Worm (Caenorhabditis elegans) whole organism, L1 larva: ENCODE data around the gene arl-6.
A peak's percentile ranks its signal among the peaks of the same experiment; 100 is the strongest.

Experiments
- C16A3.4 ChIP-seq: fragments of 150-350 bp; optimal IDR thresholded peaks from 2 replicates; lab custom pipeline; 2014; ENCODE audit warnings: missing biosample characterization, missing genetic modification characterization
- blmp-1 ChIP-seq: fragments of 150-350 bp; optimal IDR thresholded peaks from 2 replicates; lab custom pipeline; 2014; ENCODE audit warnings: missing biosample characterization, missing genetic modification characterization
- ceh-63 ChIP-seq: fragments of 200-800 bp; sonication (Bioruptor generic); optimal IDR thresholded peaks from 2 replicates; lab custom pipeline; 2018; ENCODE audit warnings: mild to moderate bottlenecking, missing genetic modification characterization, missing compliant biosample characterization
- efl-1 ChIP-seq, 4 experiments: fragments of 150-350 bp; optimal IDR thresholded peaks in 3 of 4; peaks in 1 of 4; 1 replicate in 1 of 4; 2 replicates in 3 of 4; lab custom pipeline; 2014; ENCODE audit warnings: missing biosample characterization in 2 of 4, missing genetic modification characterization in 2 of 4, missing genetic modification reagents in 2 of 4
- elt-2 ChIP-seq: sonication (generic microtip); optimal IDR thresholded peaks from 2 replicates; lab custom pipeline; 2016; ENCODE audit warnings: missing genetic modification characterization, mild to moderate bottlenecking, inconsistent platforms, missing compliant biosample characterization, missing genetic modification reagents
- elt-3 ChIP-seq, 6 experiments: fragments of 150-350 bp in 1 of 6; sonication (generic microtip); optimal IDR thresholded peaks; 2 replicates each; lab custom pipeline; 2017 to 2018; ENCODE audit warnings: missing biosample characterization in 6 of 6, missing genetic modification characterization in 6 of 6, inconsistent platforms in 1 of 6
- mef-2 ChIP-seq: fragments of 150-350 bp; optimal IDR thresholded peaks from 2 replicates; lab custom pipeline; 2014; ENCODE audit warnings: missing biosample characterization, missing genetic modification characterization
- mep-1 ChIP-seq: fragments of 150-350 bp; optimal IDR thresholded peaks from 2 replicates; lab custom pipeline; 2014; ENCODE audit warnings: missing biosample characterization, missing genetic modification characterization
- nhr-76 ChIP-seq: sonication (generic microtip); optimal IDR thresholded peaks from 2 replicates; lab custom pipeline; 2017; ENCODE audit warnings: missing biosample characterization, missing genetic modification characterization
- nhr-77 ChIP-seq: fragments of 150-350 bp; optimal IDR thresholded peaks from 2 replicates; lab custom pipeline; 2014; ENCODE audit warnings: missing biosample characterization, missing genetic modification characterization
- pag-3 ChIP-seq: sonication (generic microtip); optimal IDR thresholded peaks from 2 replicates; lab custom pipeline; 2017; ENCODE audit warnings: missing genetic modification characterization, mild to moderate bottlenecking, missing compliant biosample characterization, antibody characterized with exemption, borderline replicate concordance; ENCODE audit not compliant: insufficient read depth
- skn-1 ChIP-seq: fragments of 150-350 bp; optimal IDR thresholded peaks from 2 replicates; lab custom pipeline; 2014; ENCODE audit warnings: missing biosample characterization, missing genetic modification characterization
- tbx-2 ChIP-seq: sonication (generic microtip); optimal IDR thresholded peaks from 2 replicates; lab custom pipeline; 2016; ENCODE audit warnings: missing genetic modification characterization, missing compliant biosample characterization
- unc-62 ChIP-seq: fragments of 150-350 bp; optimal IDR thresholded peaks from 2 replicates; lab custom pipeline; 2014; ENCODE audit warnings: missing biosample characterization, missing genetic modification reagents, missing genetic modification characterization
- unc-86 ChIP-seq: sonication (generic microtip); optimal IDR thresholded peaks from 2 replicates; lab custom pipeline; 2016; ENCODE audit warnings: missing genetic modification characterization, missing compliant biosample characterization
- vab-15 ChIP-seq: sonication (generic microtip); optimal IDR thresholded peaks from 2 replicates; lab custom pipeline; 2017; ENCODE audit warnings: missing genotype, mild to moderate bottlenecking, missing genetic modification characterization, missing compliant biosample characterization
- zip-4 ChIP-seq: fragments of 200-800 bp; sonication (Bioruptor generic); optimal IDR thresholded peaks from 2 replicates; lab custom pipeline; 2018; ENCODE audit warnings: mild to moderate bottlenecking, missing genetic modification characterization, moderate library complexity, missing compliant biosample characterization

Gene arl-6

DNA sequence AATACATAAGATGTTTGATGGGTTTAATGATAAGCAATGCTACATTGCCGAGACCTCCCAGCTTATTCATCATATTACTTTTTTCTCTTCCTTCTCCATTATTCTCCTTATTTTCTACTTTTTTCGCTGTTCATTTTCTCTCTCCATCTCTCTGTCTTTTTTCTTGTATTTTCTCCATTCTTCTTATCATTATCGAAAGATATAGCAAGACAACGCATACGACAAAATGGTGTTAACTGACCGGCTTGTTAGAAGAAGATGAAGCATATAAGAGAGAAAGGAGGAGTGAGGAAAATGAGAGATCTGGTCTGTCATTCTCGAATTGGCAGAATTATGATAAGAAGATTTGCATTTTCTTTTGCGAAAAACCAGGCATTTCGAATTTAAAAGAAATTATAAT is 47.8 kb downstream of the arl-6 start:
- TF ChIP-seq tbx-2 (tag; lab: Kevin White, UChicago) (no peak), elt-2 (tag; lab: Kevin White, UChicago) (peak; percentile 39), mef-2 (tag; lab: Kevin White, UChicago) (no peak), elt-3 (tag; optimal IDR thresholded peaks at IDR 0.05; lab: Kevin White, UChicago) (peak in 1 of 6 experiments; percentile 5), blmp-1 (tag; lab: Kevin White, UChicago) (peak; percentile 59)

DNA sequence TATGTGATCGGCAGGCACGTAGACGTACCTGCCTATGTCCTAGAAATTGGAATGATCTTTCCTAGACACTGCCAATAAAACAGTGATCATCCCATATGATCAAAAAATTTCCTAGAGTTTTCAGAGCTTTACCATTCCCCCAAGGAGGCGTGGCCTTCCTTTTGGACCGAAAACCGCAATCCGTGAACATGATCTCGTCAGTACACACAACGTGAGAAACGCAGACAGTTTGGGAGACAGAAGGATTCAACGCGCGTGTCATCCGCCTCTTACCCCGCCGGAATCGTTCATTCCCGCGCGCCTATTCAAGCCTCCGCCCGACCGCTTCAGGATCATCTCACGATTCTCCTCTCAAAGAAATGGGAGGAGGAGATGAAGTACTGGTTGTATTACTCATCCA is 49.2 kb downstream of the arl-6 start, which contains the start of gene B0393.5:
Gene B0393.5, plus strand, starts transcription at position 301 of the 400 bp plus-strand sequence.
- no peak for TF ChIP-seq C16A3.4 (tag; lab: Kevin White, UChicago)
- TF ChIP-seq unc-62 (GFP tag; lab: Kevin White, UChicago): no peak
- no peak for TF ChIP-seq unc-86 (tag; lab: Kevin White, UChicago)

DNA sequence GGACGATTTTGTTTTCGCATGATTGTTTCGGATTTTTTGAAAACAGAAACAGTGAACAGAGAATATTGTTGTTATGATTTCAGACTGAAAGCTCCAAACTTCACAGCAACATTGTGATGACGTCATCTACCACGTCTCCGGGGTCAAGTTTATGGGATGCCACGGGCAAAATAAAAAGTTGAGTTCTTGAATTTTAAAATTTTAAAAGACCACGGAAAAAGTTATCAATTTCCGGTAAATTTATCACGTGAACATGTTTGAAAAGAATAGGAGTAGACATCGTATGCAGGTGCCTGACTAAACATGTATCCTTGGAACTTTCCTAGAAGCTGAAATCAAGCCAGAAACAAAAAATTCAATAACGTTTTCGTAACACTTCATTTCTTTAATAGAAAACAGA is 51.1 kb downstream of the arl-6 start, which contains the start of gene B0393.4:
Gene B0393.4, minus strand, starts transcription at position 101 of the 400 bp plus-strand sequence.
- TF ChIP-seq vab-15 (tag; lab: Kevin White, UChicago) (no peak), nhr-76 (tag; lab: Kevin White, UChicago) (no peak), nhr-77 (tag; lab: Kevin White, UChicago) (no peak), mep-1 (tag; lab: Kevin White, UChicago) (no peak), pag-3 (no peak), ceh-63 (GFP tag; lab: Kevin White, UChicago) (no peak), zip-4 (GFP tag; lab: Kevin White, UChicago) (no peak), tbx-2 (tag; lab: Kevin White, UChicago) (no peak), efl-1 (optimal IDR thresholded peaks at IDR 0.05; lab: Kevin White, UChicago) (no peak), efl-1 (GFP tag; optimal IDR thresholded peaks at IDR 0.05 in 1 of 2; lab: Kevin White, UChicago) (peak in 1 of 2 experiments; percentile 36)

DNA sequence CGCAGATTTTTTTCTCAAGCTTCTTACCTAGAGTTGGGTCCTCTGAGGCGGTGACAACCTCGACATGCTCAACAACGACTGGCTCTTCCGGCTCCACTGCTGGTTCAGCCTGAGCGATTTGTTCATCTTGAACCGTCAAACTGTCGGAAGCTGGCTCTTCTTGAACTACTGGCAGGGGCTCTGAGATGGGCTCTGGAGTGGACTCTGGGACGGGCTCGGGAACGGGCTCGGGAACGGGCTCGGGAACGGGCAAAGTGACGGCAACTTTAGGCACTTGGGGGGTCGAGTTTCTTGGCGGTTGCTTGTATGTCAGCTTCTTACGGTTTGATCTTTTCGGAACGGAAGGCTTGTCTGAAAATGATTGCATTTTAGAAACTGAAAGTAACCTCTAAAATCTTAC is 51.8 kb downstream of the arl-6 start:
- TF ChIP-seq efl-1 (optimal IDR thresholded peaks at IDR 0.05; lab: Kevin White, UChicago) (no peak), efl-1 (GFP tag; optimal IDR thresholded peaks at IDR 0.05 in 1 of 2; lab: Kevin White, UChicago) (peak in 1 of 2 experiments; percentile 25), skn-1 (tag; lab: Kevin White, UChicago) (no peak)
